Fruit fly (Drosophila melanogaster) whole organism, embryonic: ENCODE measurements around the gene CG3119.

Source experiments
- Ada2b ChIP-seq: fragments of 200-800 bp; sonication (Bioruptor generic); IDR thresholded peaks from 2 replicates; pipeline ENCODE4 v1.3.6; 2022; ENCODE audit warnings: missing biosample characterization, missing genetic modification characterization
- CG10462 ChIP-seq: fragments of 200-800 bp; sonication (Bioruptor generic); optimal IDR thresholded peaks from 2 replicates; lab custom pipeline; 2016; ENCODE audit warnings: missing biosample characterization, missing genetic modification characterization
- CG10979 ChIP-seq: fragments of 200-800 bp; sonication (Bioruptor generic); optimal IDR thresholded peaks from 2 replicates; lab custom pipeline; 2018; ENCODE audit warnings: missing biosample characterization, mild to moderate bottlenecking, missing genetic modification characterization, moderate library complexity
- CG11247 ChIP-seq: fragments of 200-800 bp; sonication (Bioruptor generic); IDR thresholded peaks from 2 replicates; pipeline ENCODE4 v1.3.6; 2022; ENCODE audit warnings: missing biosample characterization, missing genetic modification characterization
- CG11695 ChIP-seq: fragments of 200-800 bp; sonication (Bioruptor generic); IDR thresholded peaks from 3 replicates; pipeline ENCODE4 v1.3.6; 2022; ENCODE audit warnings: missing biosample characterization, missing genetic modification characterization
- CG11696 ChIP-seq: fragments of 200-800 bp; sonication (Bioruptor generic); IDR thresholded peaks from 2 replicates; pipeline ENCODE4 v1.3.6; 2022; ENCODE audit warnings: missing biosample characterization, missing genetic modification characterization
- CG13123 ChIP-seq: fragments of 200-800 bp; sonication (Bioruptor generic); optimal IDR thresholded peaks from 2 replicates; lab custom pipeline; 2016; ENCODE audit warnings: missing biosample characterization, missing genetic modification characterization
- CG13424 ChIP-seq: fragments of 200-800 bp; sonication (Bioruptor generic); optimal IDR thresholded peaks from 2 replicates; lab custom pipeline; 2019; ENCODE audit warnings: missing biosample characterization, mild to moderate bottlenecking, missing genetic modification characterization, moderate library complexity
- CG13624 ChIP-seq: fragments of 200-800 bp; sonication (Bioruptor generic); optimal IDR thresholded peaks from 2 replicates; lab custom pipeline; 2016; ENCODE audit warnings: missing biosample characterization, missing genetic modification characterization
- CG14441 ChIP-seq: fragments of 200-800 bp; sonication (Bioruptor generic); IDR thresholded peaks from 2 replicates; pipeline ENCODE4 v1.3.6; 2022; ENCODE audit warnings: missing biosample characterization, missing genetic modification characterization
- CG15479 ChIP-seq: fragments of 200-800 bp; sonication (Bioruptor generic); optimal IDR thresholded peaks from 3 replicates; lab custom pipeline; 2019; ENCODE audit warnings: missing biosample characterization, mild to moderate bottlenecking, missing genetic modification characterization, moderate library complexity
- CG17186 ChIP-seq: fragments of 200-800 bp; sonication (Bioruptor generic); optimal IDR thresholded peaks from 3 replicates; lab custom pipeline; 2017; ENCODE audit warnings: missing biosample characterization, missing genetic modification reagents, missing genetic modification characterization
- CG17359 ChIP-seq: fragments of 200-800 bp; sonication (Bioruptor generic); optimal IDR thresholded peaks from 3 replicates; lab custom pipeline; 2018; ENCODE audit warnings: missing biosample characterization, mild to moderate bottlenecking, missing genetic modification characterization, moderate library complexity
- CG17829 ChIP-seq: fragments of 200-800 bp; optimal IDR thresholded peaks from 2 replicates; lab custom pipeline; 2019; ENCODE audit warnings: missing biosample characterization, mild to moderate bottlenecking, missing genetic modification characterization, moderate library complexity
- CG1792 ChIP-seq: fragments of 200-800 bp; sonication (Bioruptor generic); optimal IDR thresholded peaks from 2 replicates; lab custom pipeline; 2016; ENCODE audit warnings: missing biosample characterization, missing genetic modification characterization
- CG30403 ChIP-seq: fragments of 200-800 bp; sonication (Bioruptor generic); optimal IDR thresholded peaks from 3 replicates; lab custom pipeline; 2016; ENCODE audit warnings: missing biosample characterization, missing genetic modification characterization
- CG32767 ChIP-seq: fragments of 200-800 bp; sonication (Bioruptor generic); IDR thresholded peaks from 2 replicates; pipeline ENCODE4 v1.3.6; 2022; ENCODE audit warnings: missing biosample characterization, missing genetic modification characterization
- CG3281 ChIP-seq: fragments of 200-800 bp; sonication (Bioruptor generic); optimal IDR thresholded peaks from 3 replicates; lab custom pipeline; 2017; ENCODE audit warnings: missing biosample characterization, mild to moderate bottlenecking, missing genetic modification characterization
- CG34224 ChIP-seq: fragments of 200-800 bp; sonication (Bioruptor generic); IDR thresholded peaks from 3 replicates; pipeline ENCODE4 v1.3.6; 2022; ENCODE audit warnings: missing biosample characterization, missing genetic modification characterization; ENCODE audit not compliant: partially characterized antibody
- CG3995 ChIP-seq: fragments of 200-800 bp; sonication (Bioruptor generic); optimal IDR thresholded peaks from 3 replicates; lab custom pipeline; 2016; ENCODE audit warnings: missing biosample characterization, missing genetic modification characterization
- CG4360 ChIP-seq: fragments of 200-800 bp; sonication (Bioruptor generic); IDR thresholded peaks from 2 replicates; pipeline ENCODE4 v1.3.6; 2022; ENCODE audit warnings: missing biosample characterization, missing genetic modification characterization
- CG4820 ChIP-seq: fragments of 200-800 bp; sonication (Bioruptor generic); optimal IDR thresholded peaks from 3 replicates; lab custom pipeline; 2016; ENCODE audit warnings: missing biosample characterization, missing genetic modification characterization
- CG6654 ChIP-seq: fragments of 200-800 bp; sonication (Bioruptor generic); optimal IDR thresholded peaks from 2 replicates; lab custom pipeline; 2017; ENCODE audit warnings: missing biosample characterization, mild to moderate bottlenecking, missing genetic modification characterization
- CG7556 ChIP-seq: fragments of 200-800 bp; sonication (Bioruptor generic); optimal IDR thresholded peaks from 2 replicates; lab custom pipeline; 2017; ENCODE audit warnings: missing biosample characterization, mild to moderate bottlenecking, missing genetic modification characterization
- CG7928 ChIP-seq: fragments of 200-800 bp; sonication (Bioruptor generic); optimal IDR thresholded peaks from 2 replicates; lab custom pipeline; 2017; ENCODE audit warnings: missing biosample characterization, mild to moderate bottlenecking, missing genetic modification characterization
- CG8359 ChIP-seq: fragments of 200-800 bp; sonication (Bioruptor generic); optimal IDR thresholded peaks from 2 replicates; lab custom pipeline; 2017; ENCODE audit warnings: missing biosample characterization, mild to moderate bottlenecking, missing genetic modification characterization, borderline replicate concordance
- Doc2 ChIP-seq: fragments of 200-800 bp; sonication (Bioruptor generic); IDR thresholded peaks from 2 replicates; pipeline ENCODE4 v1.3.6; 2022; ENCODE audit warnings: missing biosample characterization, missing genetic modification characterization
- HHEX ChIP-seq: fragments of 200-800 bp; sonication (Bioruptor generic); optimal IDR thresholded peaks from 3 replicates; lab custom pipeline; 2017; ENCODE audit warnings: missing biosample characterization, mild to moderate bottlenecking, missing genetic modification characterization, missing genetic modification reagents
- NfI ChIP-seq: fragments of 200-800 bp; sonication (Bioruptor generic); optimal IDR thresholded peaks from 3 replicates; lab custom pipeline; 2018; ENCODE audit warnings: missing biosample characterization, mild to moderate bottlenecking, missing genetic modification characterization, moderate library complexity
- Ravus ChIP-seq: fragments of 200-800 bp; sonication (Bioruptor generic); IDR thresholded peaks from 2 replicates; pipeline ENCODE4 v1.3.6; 2022; ENCODE audit warnings: missing biosample characterization, missing genetic modification characterization
- Six4 ChIP-seq: fragments of 200-800 bp; sonication (Bioruptor generic); optimal IDR thresholded peaks from 2 replicates; lab custom pipeline; 2016; ENCODE audit warnings: missing biosample characterization, missing genetic modification characterization
- Ssrp ChIP-seq: fragments of 200-800 bp; sonication (Bioruptor generic); optimal IDR thresholded peaks from 2 replicates; lab custom pipeline; 2018; ENCODE audit warnings: missing biosample characterization, mild to moderate bottlenecking, missing genetic modification characterization, moderate library complexity
- Usf ChIP-seq: fragments of 200-800 bp; sonication (Bioruptor generic); optimal IDR thresholded peaks from 2 replicates; lab custom pipeline; 2017; ENCODE audit warnings: missing genotype, missing biosample characterization, missing genetic modification characterization
- YL-1 ChIP-seq: fragments of 200-800 bp; sonication (Bioruptor generic); optimal IDR thresholded peaks from 3 replicates; lab custom pipeline; 2017; ENCODE audit warnings: missing biosample characterization, mild to moderate bottlenecking, missing genetic modification characterization
- abd-A ChIP-seq: fragments of 200-800 bp; sonication (Bioruptor generic); optimal IDR thresholded peaks from 3 replicates; lab custom pipeline; 2019; ENCODE audit warnings: missing biosample characterization, mild to moderate bottlenecking, missing genetic modification characterization, moderate library complexity
- cwo ChIP-seq: fragments of 200-800 bp; sonication (Bioruptor generic); optimal IDR thresholded peaks from 3 replicates; lab custom pipeline; 2017; ENCODE audit warnings: missing biosample characterization, missing genetic modification characterization, mild to moderate bottlenecking, moderate library complexity, missing genetic modification reagents
- da ChIP-seq: fragments of 200-800 bp; sonication (Bioruptor generic); optimal IDR thresholded peaks from 2 replicates; lab custom pipeline; 2016; ENCODE audit warnings: missing biosample characterization, missing genetic modification characterization
- eyg ChIP-seq: fragments of 200-800 bp; sonication (Bioruptor generic); optimal IDR thresholded peaks from 3 replicates; lab custom pipeline; 2016; ENCODE audit warnings: missing biosample characterization, missing genetic modification characterization
- fd96Cb ChIP-seq: fragments of 200-800 bp; sonication (Bioruptor generic); optimal IDR thresholded peaks from 2 replicates; lab custom pipeline; 2018; ENCODE audit warnings: missing biosample characterization, mild to moderate bottlenecking, missing genetic modification characterization, moderate library complexity
- jumu ChIP-seq: fragments of 200-800 bp; sonication (Bioruptor generic); optimal IDR thresholded peaks from 3 replicates; lab custom pipeline; 2016; ENCODE audit warnings: missing biosample characterization, missing genetic modification characterization
- lov ChIP-seq, 2 experiments: fragments of 200-800 bp in 1 of 2; fragments of >200 bp in 1 of 2; sonication (Bioruptor generic) in 1 of 2; IDR thresholded peaks in 1 of 2; optimal IDR thresholded peaks in 1 of 2; 2 replicates in 1 of 2; 3 replicates in 1 of 2; pipeline versions ENCODE4 v1.3.6 to Lab custom; 2017 to 2022; ENCODE audit warnings: missing biosample characterization in 1 of 2, missing genetic modification characterization in 1 of 2
- maf-S ChIP-seq: fragments of 200-800 bp; sonication (Bioruptor generic); optimal IDR thresholded peaks from 2 replicates; lab custom pipeline; 2016; ENCODE audit warnings: missing biosample characterization, missing genetic modification characterization
- mam ChIP-seq: fragments of 200-800 bp; sonication (Bioruptor generic); optimal IDR thresholded peaks from 3 replicates; lab custom pipeline; 2016; ENCODE audit warnings: missing biosample characterization, missing genetic modification characterization
- prd ChIP-seq, 3 experiments: fragments of >200 bp in 2 of 3; fragments of 200-800 bp in 1 of 3; sonication (Bioruptor generic) in 1 of 3; optimal IDR thresholded peaks in 2 of 3; IDR thresholded peaks in 1 of 3; 2 replicates in 2 of 3; 3 replicates in 1 of 3; pipeline versions ENCODE4 v1.3.6 to Lab custom; 2017 to 2022; ENCODE audit warnings: missing biosample characterization in 1 of 3, missing genetic modification characterization in 1 of 3
- sim ChIP-seq: fragments of 200-800 bp; sonication (Bioruptor generic); IDR thresholded peaks from 2 replicates; pipeline ENCODE4 v1.3.6; 2022; ENCODE audit warnings: missing biosample characterization, missing genetic modification characterization
- slou ChIP-seq: fragments of 200-800 bp; sonication (Bioruptor generic); optimal IDR thresholded peaks from 3 replicates; lab custom pipeline; 2016; ENCODE audit warnings: missing biosample characterization, missing genetic modification characterization
- tx ChIP-seq: fragments of 200-800 bp; sonication (Bioruptor generic); optimal IDR thresholded peaks from 2 replicates; lab custom pipeline; 2016; ENCODE audit warnings: missing biosample characterization, missing genetic modification characterization

The CG3119 gene

DNA sequence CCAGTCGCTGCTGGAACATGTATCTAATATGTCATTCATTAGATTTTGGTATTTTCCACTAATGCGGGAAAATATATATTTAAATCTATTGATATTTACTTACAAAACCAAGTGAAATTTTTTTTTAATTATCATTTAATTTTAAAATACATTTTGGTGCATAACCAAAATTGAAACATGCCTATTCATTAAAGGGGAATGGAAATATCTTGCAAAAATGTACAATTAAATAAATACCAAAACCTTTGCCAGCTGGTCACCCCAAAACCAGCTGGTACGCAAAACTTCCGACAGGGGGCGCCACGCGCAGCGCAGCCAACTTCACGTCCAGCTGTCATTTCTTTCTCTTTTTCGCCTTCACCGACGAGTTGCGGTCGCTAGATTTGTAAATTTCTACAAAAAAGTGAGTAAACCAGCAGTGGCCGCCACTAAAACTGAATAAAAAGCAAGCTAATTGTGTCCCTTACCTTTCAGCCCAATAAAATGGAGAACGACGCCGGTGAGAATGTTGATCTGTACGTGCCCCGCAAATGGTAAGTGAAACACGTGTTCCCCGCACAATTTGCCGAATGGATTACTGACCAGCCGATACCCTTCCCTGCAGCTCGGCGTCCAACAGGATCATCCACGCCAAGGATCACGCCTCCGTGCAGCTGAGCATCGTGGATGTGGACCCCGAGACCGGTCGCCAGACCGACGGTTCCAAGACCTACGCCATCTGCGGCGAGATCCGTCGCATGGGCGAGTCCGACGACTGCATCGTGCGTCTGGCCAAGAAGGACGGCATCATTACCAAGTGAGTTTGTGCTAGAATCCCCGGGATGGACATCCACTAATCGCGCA lies 18.4 kb upstream of the CG3119 start, which contains the start of the genes CG3104 and RpS21 (continued):
- TF ChIP-seq CG34224 (GFP tag; lab: Robert Waterston, UW) = no peak; the same call in 2 of the 3 replicates
- TF ChIP-seq prd (optimal IDR thresholded peaks at IDR 0.05; lab: Kevin White, UChicago) = no peak
- peak; percentile 82 for TF ChIP-seq prd (GFP tag; IDR thresholded peaks at IDR 0.05; lab: Robert Waterston, UW)
- TF ChIP-seq CG7928 = peak; percentile 68
- TF ChIP-seq CG6654 (GFP tag; lab: Kevin White, UChicago) = peak; percentile 60
- peak; percentile 93 for TF ChIP-seq HHEX (GFP tag; lab: Kevin White, UChicago)
- peak; percentile 99 for TF ChIP-seq YL-1 (GFP tag; lab: Kevin White, UChicago)
- peak; percentile 86 for TF ChIP-seq mam (GFP tag; lab: Kevin White, UChicago)
- TF ChIP-seq lov (optimal IDR thresholded peaks at IDR 0.05; lab: Kevin White, UChicago) = no peak
- TF ChIP-seq lov (GFP tag; IDR thresholded peaks at IDR 0.05; lab: Robert Waterston, UW) = peak; percentile 94
- peak; percentile 7 for TF ChIP-seq CG15479
- peak; percentile 85 for TF ChIP-seq CG30403 (GFP tag; lab: Kevin White, UChicago)
- TF ChIP-seq CG11695 = no peak
- TF ChIP-seq tx (GFP tag; lab: Kevin White, UChicago) = peak; percentile 71
- peak; percentile 25 for TF ChIP-seq CG10462 (GFP tag; lab: Kevin White, UChicago)
- peak; percentile 100 for TF ChIP-seq CG13123 (GFP tag; lab: Kevin White, UChicago)
- TF ChIP-seq slou (GFP tag; lab: Kevin White, UChicago) = peak; percentile 82
- TF ChIP-seq fd96Cb (tag; lab: Kevin White, UChicago) = peak; percentile 60
- peak; percentile 43 for TF ChIP-seq CG8359 (GFP tag; lab: Kevin White, UChicago)
- TF ChIP-seq Doc2 (GFP tag; lab: Robert Waterston, UW) = no peak; the same call in none of the 2 replicates
- peak; percentile 59 for TF ChIP-seq CG10979 (tag; lab: Kevin White, UChicago)
- TF ChIP-seq Usf (GFP tag; lab: Kevin White, UChicago) = peak; percentile 85
- TF ChIP-seq abd-A (tag; lab: Kevin White, UChicago) = peak; percentile 52
- TF ChIP-seq CG11696 (GFP tag; lab: Robert Waterston, UW) = peak; percentile 66
- peak; percentile 84 for TF ChIP-seq eyg (GFP tag; lab: Kevin White, UChicago)
- TF ChIP-seq CG7556 (GFP tag; lab: Kevin White, UChicago) = peak; percentile 67
- TF ChIP-seq CG13624 = peak; percentile 86
- peak; percentile 66 for TF ChIP-seq Ssrp
- TF ChIP-seq Ada2b = peak; percentile 69
- peak; percentile 74 for TF ChIP-seq Six4 (GFP tag; lab: Kevin White, UChicago)
- peak; percentile 95 for TF ChIP-seq CG11247
- peak; percentile 82 for TF ChIP-seq CG17829 (tag; lab: Kevin White, UChicago)
- peak; percentile 72 for TF ChIP-seq CG4820 (GFP tag; lab: Kevin White, UChicago)
- TF ChIP-seq CG17186 (GFP tag; lab: Kevin White, UChicago) = peak; percentile 81
- TF ChIP-seq maf-S (GFP tag; lab: Kevin White, UChicago) = peak; percentile 80
- TF ChIP-seq sim = peak; percentile 77
- TF ChIP-seq jumu (GFP tag; lab: Kevin White, UChicago) = peak; percentile 73
- peak; percentile 62 for TF ChIP-seq CG4360
- peak; percentile 54 for TF ChIP-seq Ravus
- peak; percentile 88 for TF ChIP-seq CG14441 (GFP tag; lab: Robert Waterston, UW)
- TF ChIP-seq CG32767 (GFP tag; lab: Robert Waterston, UW) = peak; percentile 63; the same call in 1 of the 2 replicates
- TF ChIP-seq CG17359 (tag; lab: Kevin White, UChicago) = peak; percentile 76
- TF ChIP-seq CG3995 (GFP tag; lab: Kevin White, UChicago) = peak; percentile 72
- TF ChIP-seq cwo = peak; percentile 63
- TF ChIP-seq NfI = peak; percentile 93
- TF ChIP-seq CG1792 = peak; percentile 80
- peak; percentile 79 for TF ChIP-seq CG13424 (tag; lab: Kevin White, UChicago)
- peak; percentile 83 for TF ChIP-seq CG3281 (GFP tag; lab: Kevin White, UChicago)
- peak; percentile 84 for TF ChIP-seq da (GFP tag; lab: Kevin White, UChicago)
